Worm (Caenorhabditis elegans) whole organism, late embryonic: ENCODE results near the gene clec-60.

Experiments used
- ceh-34 ChIP-seq: sonication (generic microtip); optimal IDR thresholded peaks from 2 replicates; lab custom pipeline; 2016; ENCODE audit warnings: mild to moderate bottlenecking, missing genetic modification characterization, missing compliant biosample characterization
- ceh-45 ChIP-seq: fragments of 200-800 bp; sonication (Bioruptor generic); IDR thresholded peaks from 2 replicates; pipeline ENCODE4 v1.3.6; 2022; ENCODE audit warnings: missing genetic modification reagents, missing genetic modification characterization, missing compliant biosample characterization
- ceh-48 ChIP-seq: sonication (generic microtip); optimal IDR thresholded peaks from 2 replicates; lab custom pipeline; 2016; ENCODE audit warnings: missing genetic modification characterization, inconsistent platforms, missing compliant biosample characterization
- pag-3 ChIP-seq: sonication (generic microtip); optimal IDR thresholded peaks from 2 replicates; lab custom pipeline; 2016; ENCODE audit warnings: missing compliant biosample characterization, missing genetic modification characterization, borderline replicate concordance
- pha-2 ChIP-seq: sonication (generic microtip); optimal IDR thresholded peaks from 2 replicates; lab custom pipeline; 2017; ENCODE audit warnings: mild to moderate bottlenecking, missing genetic modification characterization, missing compliant biosample characterization
- unc-86 ChIP-seq: sonication (generic microtip); optimal IDR thresholded peaks from 2 replicates; lab custom pipeline; 2016; ENCODE audit warnings: missing genetic modification characterization, missing compliant biosample characterization
- ztf-16 ChIP-seq: sonication (generic microtip); optimal IDR thresholded peaks from 2 replicates; lab custom pipeline; 2017; ENCODE audit warnings: missing genetic modification characterization, missing compliant biosample characterization

ce11 chrII:10435836-10436235 is 45.8 kb downstream of the clec-60 start, which contains the start of gene cut-4:
- TF ChIP-seq pha-2 (tag; lab: Kevin White, UChicago) (no peak), ztf-16 (tag; lab: Kevin White, UChicago) (no peak), ceh-34 (tag; lab: Kevin White, UChicago) (no peak), pag-3 (tag; lab: Kevin White, UChicago) (no peak), ceh-48 (no peak), ceh-45 (GFP tag; lab: Robert Waterston, UW) (no peak), unc-86 (no peak)
